Worm (Caenorhabditis elegans): ENCODE data around the gene C08B6.5.

DNA sequence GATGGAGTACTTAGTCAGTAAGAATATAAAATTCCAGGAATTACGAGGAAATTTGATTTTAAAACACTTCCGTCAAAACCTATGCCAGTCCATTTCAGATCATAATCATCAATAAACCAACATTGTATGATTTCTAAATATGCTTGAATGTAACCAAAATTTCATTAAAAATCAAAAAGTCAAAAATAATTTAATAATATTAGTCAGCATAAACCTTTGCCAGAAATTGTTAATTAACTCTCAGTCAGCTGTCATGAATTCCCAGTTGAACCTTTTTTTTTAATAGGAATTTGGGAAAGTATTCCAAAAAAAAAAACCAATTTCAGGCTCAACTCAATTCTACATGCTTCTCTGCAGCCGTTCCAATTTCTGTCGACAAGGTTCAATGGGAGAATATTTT, 30.8 kb downstream of the C08B6.5 start, which contains the start of gene srsx-26:
- TF ChIP-seq dpl-1 (GFP tag; optimal IDR thresholded peaks at IDR 0.05) (no peak), zim-3 (tag; optimal IDR thresholded peaks at IDR 0.05) (no peak), ceh-40 (GFP tag; IDR thresholded peaks at IDR 0.05) (no peak), sdz-38 (tag; optimal IDR thresholded peaks at IDR 0.05) (no peak), pha-4 (tag; optimal IDR thresholded peaks at IDR 0.05) (no peak), F49E8.2 (tag; optimal IDR thresholded peaks at IDR 0.05; ENCODE audit: insufficient read depth) (no peak), unc-62 (GFP tag; optimal IDR thresholded peaks at IDR 0.05) (no peak), mxl-1 (tag; optimal IDR thresholded peaks at IDR 0.05) (no peak), snpc-1.3 (tag; optimal IDR thresholded peaks at IDR 0.05; ENCODE audit: insufficient read depth) (no peak), ets-4 (GFP tag; optimal IDR thresholded peaks at IDR 0.05) (no peak), cebp-1 (GFP tag; IDR thresholded peaks at IDR 0.05) (no peak), cebp-1 (tag; optimal IDR thresholded peaks at IDR 0.05) (no peak), lsy-27 (tag; optimal IDR thresholded peaks at IDR 0.05; ENCODE audit: borderline replicate concordance, insufficient read depth) (no peak), nhr-179 (tag; optimal IDR thresholded peaks at IDR 0.05) (no peak), ccch-3 (GFP tag; optimal IDR thresholded peaks at IDR 0.05) (no peak)
